Fruit fly (Drosophila melanogaster) Kc167 (cell line): ENCODE measurements around the gene CG31102.

ENCODE experiments used
- Myc ChIP-seq: fragments of >200 bp; optimal IDR thresholded peaks from 2 replicates; lab custom pipeline; 2017; ENCODE audit warnings: missing external identifiers
- Sin3A ChIP-seq: fragments of >200 bp; optimal IDR thresholded peaks from 2 replicates; lab custom pipeline; 2018; ENCODE audit warnings: missing external identifiers
- h ChIP-seq: fragments of >200 bp; optimal IDR thresholded peaks from 3 replicates; lab custom pipeline; 2018; ENCODE audit warnings: missing external identifiers
- insv ChIP-seq: fragments of >200 bp; optimal IDR thresholded peaks from 3 replicates; lab custom pipeline; 2018; ENCODE audit warnings: missing external identifiers
- psq ChIP-seq: fragments of >200 bp; optimal IDR thresholded peaks from 2 replicates; lab custom pipeline; 2017; ENCODE audit warnings: missing external identifiers
- ttk ChIP-seq: sonication (Bioruptor generic); optimal IDR thresholded peaks from 2 replicates; lab custom pipeline; 2017; ENCODE audit warnings: missing external identifiers

- no peak for TF ChIP-seq Sin3A
- TF ChIP-seq Myc (lab: Kevin White, UChicago), result no peak
- TF ChIP-seq h (lab: Kevin White, UChicago), result no peak
- TF ChIP-seq psq, result no peak
- TF ChIP-seq insv, result no peak
- TF ChIP-seq ttk, result no peak
These were observed 25.5 kb upstream of the CG31102 start for dm6 chr3R:25320898-25321297.
